Fruit fly (Drosophila melanogaster): ENCODE measurements around the gene ATPsynCF6.

DNA sequence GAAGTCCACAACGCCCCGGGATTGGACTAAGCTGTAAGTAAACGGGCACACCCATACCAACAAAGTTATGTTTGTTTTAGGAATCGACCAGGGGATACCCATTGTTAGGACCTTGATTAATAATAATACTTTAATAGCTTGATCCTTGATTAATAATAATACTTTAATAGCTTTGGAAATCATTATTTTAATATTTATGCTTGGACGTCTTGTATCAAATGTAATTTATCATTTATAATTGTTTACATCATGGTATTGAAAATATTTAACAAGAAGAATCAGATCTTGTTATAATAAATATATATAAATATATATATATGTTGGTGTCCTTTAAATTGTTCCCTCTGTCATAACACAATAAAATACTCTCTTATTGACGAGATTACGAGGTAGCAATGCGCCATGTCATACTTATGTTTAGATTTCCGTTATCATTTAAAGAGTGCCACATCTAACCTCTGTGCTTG lies 1.1 kb upstream of the ATPsynCF6 start:
- TF ChIP-seq Myc (optimal IDR thresholded peaks at IDR 0.05) (no peak), insv (optimal IDR thresholded peaks at IDR 0.05) (no peak), h (optimal IDR thresholded peaks at IDR 0.05) (no peak), ttk (optimal IDR thresholded peaks at IDR 0.05) (no peak)
